Fruit fly (Drosophila melanogaster): ENCODE measurements around the gene CG17917.

Gene CG17917

DNA sequence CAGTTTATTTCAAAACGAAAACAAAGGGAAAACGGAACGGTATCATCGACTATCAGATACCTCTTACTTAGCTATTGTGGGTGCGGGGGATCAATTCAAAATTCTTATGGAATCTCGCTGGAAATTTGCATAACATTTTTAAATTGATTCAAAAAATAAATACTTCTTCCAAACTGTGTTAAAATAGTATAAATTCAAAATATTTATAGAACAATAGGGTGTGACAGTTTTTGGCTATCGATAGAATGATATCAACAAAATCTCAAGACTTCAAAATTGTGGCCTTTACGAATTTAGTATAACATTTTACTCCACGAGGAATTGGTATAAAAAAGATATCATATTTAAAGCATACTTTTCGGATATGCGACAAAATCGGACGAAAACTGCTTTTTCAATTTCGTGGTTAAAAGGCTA is 46.7 kb downstream of the CG17917 start (continued):
- no peak for TF ChIP-seq lola (GFP tag; optimal IDR thresholded peaks at IDR 0.05)
- TF ChIP-seq shn (GFP tag; optimal IDR thresholded peaks at IDR 0.05) = no peak
- TF ChIP-seq aop (GFP tag; IDR thresholded peaks at IDR 0.05) = no peak
- peak; percentile 61 for TF ChIP-seq Bgb (GFP tag; IDR thresholded peaks at IDR 0.05; ENCODE audit: partially characterized antibody)
- TF ChIP-seq stwl (tag; optimal IDR thresholded peaks at IDR 0.05) = peak; percentile 29
- TF ChIP-seq CG7963 (GFP tag; IDR thresholded peaks at IDR 0.05; ENCODE audit: partially characterized antibody) = peak; percentile 76
- TF ChIP-seq CG14965 (GFP tag; optimal IDR thresholded peaks at IDR 0.05; ENCODE audit: borderline replicate concordance) = no peak
- no peak for TF ChIP-seq sc (optimal IDR thresholded peaks at IDR 0.05)
- TF ChIP-seq sc (GFP tag; optimal IDR thresholded peaks at IDR 0.05) = no peak
- peak; percentile 66; the same call in 1 of the 2 replicates for TF ChIP-seq ato (GFP tag; IDR thresholded peaks at IDR 0.05; ENCODE audit: partially characterized antibody)
- TF ChIP-seq Ets97D (GFP tag; optimal IDR thresholded peaks at IDR 0.05) = no peak
- TF ChIP-seq ken (GFP tag; IDR thresholded peaks at IDR 0.05) = no peak
- TF ChIP-seq bbx (GFP tag; IDR thresholded peaks at IDR 0.05; ENCODE audit: partially characterized antibody) = peak; percentile 55
- TF ChIP-seq zen2 (GFP tag; IDR thresholded peaks at IDR 0.05; ENCODE audit: partially characterized antibody) = peak; percentile 55; the same call in 1 of the 3 replicates
- TF ChIP-seq YL-1 (GFP tag; optimal IDR thresholded peaks at IDR 0.05) = no peak
- no peak for TF ChIP-seq MTF-1 (GFP tag; optimal IDR thresholded peaks at IDR 0.05; ENCODE audit: borderline replicate concordance)
- no peak for TF ChIP-seq ERR (GFP tag; optimal IDR thresholded peaks at IDR 0.05)
- peak; percentile 92 for TF ChIP-seq tna (GFP tag; IDR thresholded peaks at IDR 0.05; ENCODE audit: partially characterized antibody)
- TF ChIP-seq CG31365 (tag; optimal IDR thresholded peaks at IDR 0.05) = peak; percentile 50
- TF ChIP-seq crc (GFP tag; optimal IDR thresholded peaks at IDR 0.05) = no peak
- no peak for TF ChIP-seq gsb (GFP tag; IDR thresholded peaks at IDR 0.05)
- TF ChIP-seq Opbp (GFP tag; IDR thresholded peaks at IDR 0.05; ENCODE audit: partially characterized antibody) = peak; percentile 48; the same call in 1 of the 3 replicates
- TF ChIP-seq HLH4C (GFP tag; IDR thresholded peaks at IDR 0.05; ENCODE audit: partially characterized antibody) = peak; percentile 96
- peak; percentile 83 for TF ChIP-seq hb (GFP tag; IDR thresholded peaks at IDR 0.05; ENCODE audit: partially characterized antibody)
- peak; percentile 69; the same call in 2 of the 3 replicates for TF ChIP-seq vnd (GFP tag; IDR thresholded peaks at IDR 0.05; ENCODE audit: partially characterized antibody)
- TF ChIP-seq trh (GFP tag; optimal IDR thresholded peaks at IDR 0.05) = no peak
- no peak for TF ChIP-seq z (GFP tag; IDR thresholded peaks at IDR 0.05)
- TF ChIP-seq CG6272 (GFP tag; IDR thresholded peaks at IDR 0.05) = no peak
- TF ChIP-seq sna (GFP tag; IDR thresholded peaks at IDR 0.05; ENCODE audit: partially characterized antibody) = peak; percentile 81
- TF ChIP-seq grau (tag; optimal IDR thresholded peaks at IDR 0.05) = no peak
- TF ChIP-seq D19B (GFP tag; optimal IDR thresholded peaks at IDR 0.05) = peak; percentile 44
- TF ChIP-seq ro (GFP tag; IDR thresholded peaks at IDR 0.05) = no peak
- TF ChIP-seq Myb (GFP tag; optimal IDR thresholded peaks at IDR 0.05) = no peak
- no peak for TF ChIP-seq fd102C (GFP tag; optimal IDR thresholded peaks at IDR 0.05)
- TF ChIP-seq Scr (GFP tag; IDR thresholded peaks at IDR 0.05; ENCODE audit: partially characterized antibody) = peak; percentile 71
- TF ChIP-seq amos (GFP tag; IDR thresholded peaks at IDR 0.05; ENCODE audit: partially characterized antibody) = peak; percentile 47; the same call in 1 of the 2 replicates
- peak; percentile 89 for TF ChIP-seq CG6791 (GFP tag; IDR thresholded peaks at IDR 0.05; ENCODE audit: partially characterized antibody)
